Fruit fly (Drosophila melanogaster) whole organism, embryonic: Measurements from ENCODE around the gene Crg-1.

Experiments used
- Asciz ChIP-seq: fragments of 200-800 bp; sonication (Bioruptor generic); optimal IDR thresholded peaks from 2 replicates; lab custom pipeline; 2017; ENCODE audit warnings: missing biosample characterization, mild to moderate bottlenecking, missing genetic modification characterization, missing genetic modification reagents
- B-H2 ChIP-seq: fragments of 200-800 bp; sonication (Bioruptor generic); optimal IDR thresholded peaks from 2 replicates; lab custom pipeline; 2018; ENCODE audit warnings: missing biosample characterization, mild to moderate bottlenecking, missing genetic modification characterization
- CG11504 ChIP-seq: fragments of 200-800 bp; sonication (Bioruptor generic); optimal IDR thresholded peaks from 3 replicates; lab custom pipeline; 2019; ENCODE audit warnings: missing biosample characterization, mild to moderate bottlenecking, missing genetic modification characterization, moderate library complexity
- CG13296 ChIP-seq: fragments of 200-800 bp; sonication (Bioruptor generic); optimal IDR thresholded peaks from 3 replicates; lab custom pipeline; 2018; ENCODE audit warnings: missing biosample characterization, mild to moderate bottlenecking, missing genetic modification characterization
- CG16779 ChIP-seq: fragments of 200-800 bp; sonication (Bioruptor generic); IDR thresholded peaks from 2 replicates; pipeline ENCODE4 v1.3.6; 2022; ENCODE audit warnings: missing biosample characterization, missing genetic modification characterization
- CG16863 ChIP-seq: fragments of 200-800 bp; sonication (Bioruptor generic); optimal IDR thresholded peaks from 3 replicates; lab custom pipeline; 2016; ENCODE audit warnings: missing biosample characterization, missing genetic modification characterization
- CG17829 ChIP-seq: fragments of 200-800 bp; optimal IDR thresholded peaks from 2 replicates; lab custom pipeline; 2019; ENCODE audit warnings: missing biosample characterization, mild to moderate bottlenecking, missing genetic modification characterization, moderate library complexity
- CG18619 ChIP-seq: fragments of 200-800 bp; sonication (Bioruptor generic); optimal IDR thresholded peaks from 3 replicates; lab custom pipeline; 2017; ENCODE audit warnings: missing biosample characterization, mild to moderate bottlenecking, missing genetic modification characterization
- CG18764 ChIP-seq: fragments of 200-800 bp; sonication (Bioruptor generic); optimal IDR thresholded peaks from 3 replicates; lab custom pipeline; 2016; ENCODE audit warnings: missing biosample characterization, missing genetic modification characterization
- CG2116 ChIP-seq: fragments of 200-800 bp; sonication (Bioruptor generic); optimal IDR thresholded peaks from 3 replicates; lab custom pipeline; 2018; ENCODE audit warnings: missing biosample characterization, mild to moderate bottlenecking, missing genetic modification characterization
- CG2120 ChIP-seq: fragments of 200-800 bp; sonication (Bioruptor generic); optimal IDR thresholded peaks from 3 replicates; lab custom pipeline; 2016; ENCODE audit warnings: missing biosample characterization, missing genetic modification characterization
- CG31224 ChIP-seq: fragments of 200-800 bp; sonication (Bioruptor generic); IDR thresholded peaks from 2 replicates; pipeline ENCODE4 v1.3.6; 2022; ENCODE audit warnings: missing biosample characterization, missing genetic modification characterization
- CG31441 ChIP-seq: fragments of 200-800 bp; sonication (Bioruptor generic); IDR thresholded peaks from 2 replicates; pipeline ENCODE4 v1.3.6; 2022; ENCODE audit warnings: missing biosample characterization, missing genetic modification characterization
- CG34422 ChIP-seq: fragments of 200-800 bp; sonication (Bioruptor generic); IDR thresholded peaks from 3 replicates; pipeline ENCODE4 v1.3.6; 2022; ENCODE audit warnings: missing biosample characterization, missing genetic modification characterization
- CG4617 ChIP-seq: fragments of 200-800 bp; sonication (Bioruptor generic); optimal IDR thresholded peaks from 3 replicates; lab custom pipeline; 2016; ENCODE audit warnings: missing biosample characterization, missing genetic modification characterization, borderline replicate concordance
- CG7357 ChIP-seq: fragments of 200-800 bp; sonication (Bioruptor generic); IDR thresholded peaks from 3 replicates; pipeline ENCODE4 v1.3.6; 2022; ENCODE audit warnings: missing biosample characterization, missing genetic modification characterization
- CG7963 ChIP-seq: fragments of 200-800 bp; sonication (Bioruptor generic); IDR thresholded peaks from 3 replicates; pipeline ENCODE4 v1.3.6; 2022; ENCODE audit warnings: missing biosample characterization, missing genetic modification characterization; ENCODE audit not compliant: partially characterized antibody
- CG7987 ChIP-seq: fragments of 200-800 bp; sonication (Bioruptor generic); optimal IDR thresholded peaks from 2 replicates; lab custom pipeline; 2018; ENCODE audit warnings: missing biosample characterization, mild to moderate bottlenecking, missing genetic modification characterization, moderate library complexity
- CG8765 ChIP-seq: fragments of 200-800 bp; sonication (Bioruptor generic); IDR thresholded peaks from 2 replicates; pipeline ENCODE4 v1.3.6; 2022; ENCODE audit warnings: missing biosample characterization, missing genetic modification characterization
- CG9797 ChIP-seq: fragments of 200-800 bp; sonication (Bioruptor generic); optimal IDR thresholded peaks from 3 replicates; lab custom pipeline; 2018; ENCODE audit warnings: missing biosample characterization, mild to moderate bottlenecking, missing genetic modification characterization
- CG9817 ChIP-seq: fragments of 200-800 bp; sonication (Bioruptor generic); optimal IDR thresholded peaks from 2 replicates; lab custom pipeline; 2018; ENCODE audit warnings: missing biosample characterization, mild to moderate bottlenecking, missing genetic modification characterization, moderate library complexity
- Elba2 ChIP-seq: fragments of 200-800 bp; sonication (Bioruptor generic); optimal IDR thresholded peaks from 3 replicates; lab custom pipeline; 2016; ENCODE audit warnings: missing biosample characterization, missing genetic modification characterization
- HHEX ChIP-seq: fragments of 200-800 bp; sonication (Bioruptor generic); optimal IDR thresholded peaks from 3 replicates; lab custom pipeline; 2017; ENCODE audit warnings: missing biosample characterization, mild to moderate bottlenecking, missing genetic modification characterization, missing genetic modification reagents
- HLH54F ChIP-seq: fragments of 200-800 bp; sonication (Bioruptor generic); optimal IDR thresholded peaks from 3 replicates; lab custom pipeline; 2016; ENCODE audit warnings: missing biosample characterization, missing genetic modification characterization
- Hand ChIP-seq: fragments of 200-800 bp; sonication (Bioruptor generic); optimal IDR thresholded peaks from 2 replicates; lab custom pipeline; 2017; ENCODE audit warnings: mild to moderate bottlenecking, missing biosample characterization, missing genetic modification reagents, missing genetic modification characterization
- MESR4 ChIP-seq: fragments of 200-800 bp; sonication (Bioruptor generic); optimal IDR thresholded peaks from 2 replicates; lab custom pipeline; 2018; ENCODE audit warnings: missing biosample characterization, mild to moderate bottlenecking, missing genetic modification characterization, moderate library complexity
- Myb ChIP-seq: fragments of 200-800 bp; sonication (Bioruptor generic); optimal IDR thresholded peaks from 2 replicates; lab custom pipeline; 2016; ENCODE audit warnings: missing biosample characterization, missing genetic modification characterization
- NFAT ChIP-seq: fragments of 200-800 bp; sonication (Bioruptor generic); IDR thresholded peaks from 2 replicates; pipeline ENCODE4 v1.3.6; 2022; ENCODE audit warnings: missing biosample characterization, missing genetic modification characterization
- Nf-YC ChIP-seq: fragments of 200-800 bp; optimal IDR thresholded peaks from 3 replicates; lab custom pipeline; 2019; ENCODE audit warnings: missing biosample characterization, mild to moderate bottlenecking, missing genetic modification characterization, moderate library complexity
- Sox100B ChIP-seq: fragments of 200-800 bp; sonication (Bioruptor generic); optimal IDR thresholded peaks from 3 replicates; lab custom pipeline; 2018; ENCODE audit warnings: missing biosample characterization, mild to moderate bottlenecking, missing genetic modification characterization
- al ChIP-seq: fragments of 200-800 bp; sonication (Bioruptor generic); IDR thresholded peaks from 2 replicates; pipeline ENCODE4 v1.3.6; 2022; ENCODE audit warnings: missing biosample characterization, missing genetic modification characterization
- amos ChIP-seq: fragments of 200-800 bp; sonication (Bioruptor generic); IDR thresholded peaks from 2 replicates; pipeline ENCODE4 v1.3.6; 2022; ENCODE audit warnings: missing biosample characterization, missing genetic modification characterization; ENCODE audit not compliant: partially characterized antibody
- chinmo ChIP-seq: fragments of 200-800 bp; sonication (Bioruptor generic); IDR thresholded peaks from 4 replicates; pipeline ENCODE4 v1.3.6; 2022; ENCODE audit warnings: missing biosample characterization, missing genetic modification characterization; ENCODE audit not compliant: partially characterized antibody
- da ChIP-seq: fragments of 200-800 bp; sonication (Bioruptor generic); optimal IDR thresholded peaks from 2 replicates; lab custom pipeline; 2016; ENCODE audit warnings: missing biosample characterization, missing genetic modification characterization
- dan ChIP-seq: fragments of 200-800 bp; sonication (Bioruptor generic); IDR thresholded peaks from 2 replicates; pipeline ENCODE4 v1.3.6; 2022; ENCODE audit warnings: missing biosample characterization, missing genetic modification characterization
- dpn ChIP-seq, 2 experiments: fragments of 200-800 bp; sonication (Bioruptor generic); optimal IDR thresholded peaks; 3 replicates each; lab custom pipeline; 2016; ENCODE audit warnings: missing biosample characterization in 2 of 2, missing genetic modification characterization in 2 of 2
- en ChIP-seq: fragments of 200-800 bp; sonication (Bioruptor generic); optimal IDR thresholded peaks from 2 replicates; lab custom pipeline; 2016; ENCODE audit warnings: missing biosample characterization, missing genetic modification characterization
- eve ChIP-seq, 2 experiments: fragments of >200 bp; optimal IDR thresholded peaks; 2 replicates each; lab custom pipeline; 2017; ENCODE audit warnings: missing biosample characterization in 2 of 2, missing genetic modification characterization in 2 of 2
- gem ChIP-seq: fragments of 200-800 bp; sonication (Bioruptor generic); optimal IDR thresholded peaks from 2 replicates; lab custom pipeline; 2019; ENCODE audit warnings: missing biosample characterization, mild to moderate bottlenecking, missing genetic modification characterization, moderate library complexity
- gro ChIP-seq: fragments of 200-800 bp; sonication (Bioruptor generic); optimal IDR thresholded peaks from 2 replicates; lab custom pipeline; 2016; ENCODE audit warnings: missing biosample characterization, missing genetic modification characterization
- jigr1 ChIP-seq: fragments of 200-800 bp; sonication (Bioruptor generic); IDR thresholded peaks from 3 replicates; pipeline ENCODE4 v1.3.6; 2022; ENCODE audit warnings: missing biosample characterization, missing genetic modification characterization
- kay ChIP-seq: fragments of 200-800 bp; sonication (Bioruptor generic); optimal IDR thresholded peaks from 2 replicates; lab custom pipeline; 2016; ENCODE audit warnings: missing biosample characterization, missing genetic modification characterization
- knrl ChIP-seq: fragments of 200-800 bp; sonication (Bioruptor generic); IDR thresholded peaks from 3 replicates; pipeline ENCODE4 v1.3.6; 2022; ENCODE audit warnings: missing biosample characterization, missing genetic modification characterization; ENCODE audit not compliant: partially characterized antibody
- nerfin-1 ChIP-seq: fragments of 200-800 bp; sonication (Bioruptor generic); optimal IDR thresholded peaks from 3 replicates; lab custom pipeline; 2019; ENCODE audit warnings: missing biosample characterization, mild to moderate bottlenecking, missing genetic modification characterization, moderate library complexity
- pho ChIP-seq: fragments of 200-800 bp; sonication (Bioruptor generic); optimal IDR thresholded peaks from 2 replicates; lab custom pipeline; 2016; ENCODE audit warnings: missing biosample characterization, missing genetic modification characterization
- run ChIP-seq: fragments of 200-800 bp; sonication (Bioruptor generic); optimal IDR thresholded peaks from 3 replicates; lab custom pipeline; 2018; ENCODE audit warnings: missing biosample characterization, mild to moderate bottlenecking, missing genetic modification characterization
- sim ChIP-seq: fragments of 200-800 bp; sonication (Bioruptor generic); IDR thresholded peaks from 2 replicates; pipeline ENCODE4 v1.3.6; 2022; ENCODE audit warnings: missing biosample characterization, missing genetic modification characterization
- so ChIP-seq: fragments of 200-800 bp; sonication (Bioruptor generic); IDR thresholded peaks from 3 replicates; pipeline ENCODE4 v1.3.6; 2022; ENCODE audit warnings: missing biosample characterization, missing genetic modification characterization
- sug ChIP-seq: fragments of 200-800 bp; optimal IDR thresholded peaks from 2 replicates; lab custom pipeline; 2019; ENCODE audit warnings: missing biosample characterization, mild to moderate bottlenecking, missing genetic modification characterization, moderate library complexity
- z ChIP-seq: fragments of 200-800 bp; sonication (Bioruptor generic); IDR thresholded peaks from 3 replicates; pipeline ENCODE4 v1.3.6; 2022; ENCODE audit warnings: missing biosample characterization, missing genetic modification characterization
- zf30C ChIP-seq: fragments of 200-800 bp; sonication (Bioruptor generic); optimal IDR thresholded peaks from 3 replicates; lab custom pipeline; 2018; ENCODE audit warnings: missing biosample characterization, mild to moderate bottlenecking, missing genetic modification characterization

The Crg-1 gene

dm6 chrX:3748248-3748647 lies 44.8 kb upstream of the Crg-1 start (continued):
- TF ChIP-seq HHEX (GFP tag; lab: Kevin White, UChicago) (peak; percentile 72), amos (GFP tag; lab: Robert Waterston, UW) (no peak), MESR4 (no peak), pho (GFP tag; lab: Kevin White, UChicago) (no peak), sug (tag; lab: Kevin White, UChicago) (peak; percentile 41), gro (GFP tag; lab: Kevin White, UChicago) (no peak), CG34422 (GFP tag; lab: Robert Waterston, UW) (peak; percentile 62; the same call in 1 of the 3 replicates), nerfin-1 (tag; lab: Kevin White, UChicago) (peak; percentile 1), z (GFP tag; lab: Robert Waterston, UW) (no peak), knrl (GFP tag; lab: Robert Waterston, UW) (no peak), CG9797 (GFP tag; lab: Kevin White, UChicago) (no peak), NFAT (GFP tag; lab: Robert Waterston, UW) (no peak), so (GFP tag; lab: Robert Waterston, UW) (peak; percentile 64), CG18764 (GFP tag; lab: Kevin White, UChicago) (no peak), chinmo (no peak), CG16779 (no peak), dpn (GFP tag; optimal IDR thresholded peaks at IDR 0.05; lab: Kevin White, UChicago) (peak; percentile 31 to 60), dan (GFP tag; lab: Robert Waterston, UW) (no peak), kay (GFP tag; lab: Kevin White, UChicago) (peak; percentile 16), zf30C (GFP tag; lab: Kevin White, UChicago) (no peak), CG7963 (GFP tag; lab: Robert Waterston, UW) (no peak), CG11504 (peak; percentile 83), CG31441 (GFP tag; lab: Robert Waterston, UW) (peak; percentile 83), sim (GFP tag; lab: Robert Waterston, UW) (no peak), Asciz (peak; percentile 52), Nf-YC (tag; lab: Kevin White, UChicago) (peak; percentile 8), CG13296 (peak; percentile 74), CG8765 (GFP tag; lab: Robert Waterston, UW) (no peak), jigr1 (GFP tag; lab: Robert Waterston, UW) (0 out of 3 replicates have a peak, but pooled peaks have one; percentile 21), Myb (GFP tag; lab: Kevin White, UChicago) (no peak), HLH54F (GFP tag; lab: Kevin White, UChicago) (no peak), al (peak; percentile 48; the same call in 1 of the 2 replicates), CG31224 (GFP tag; lab: Robert Waterston, UW) (peak; percentile 19; the same call in 1 of the 2 replicates), B-H2 (GFP tag; lab: Kevin White, UChicago) (no peak), run (tag; lab: Kevin White, UChicago) (peak; percentile 58), eve (GFP tag; optimal IDR thresholded peaks at IDR 0.05; lab: Kevin White, UChicago) (peak in 1 of 2 experiments; percentile 87), CG16863 (GFP tag; lab: Kevin White, UChicago) (no peak), CG9817 (tag; lab: Kevin White, UChicago) (peak; percentile 58), en (GFP tag; lab: Kevin White, UChicago) (no peak), CG4617 (GFP tag; lab: Kevin White, UChicago) (peak; percentile 10), gem (tag; lab: Kevin White, UChicago) (peak; percentile 86), Elba2 (no peak), Hand (peak; percentile 68), CG7987 (GFP tag; lab: Kevin White, UChicago) (no peak), CG2120 (GFP tag; lab: Kevin White, UChicago) (peak; percentile 69), CG2116 (GFP tag; lab: Kevin White, UChicago) (no peak), CG7357 (GFP tag; lab: Robert Waterston, UW) (no peak), da (GFP tag; lab: Kevin White, UChicago) (no peak), CG18619 (GFP tag; lab: Kevin White, UChicago) (peak; percentile 66), CG17829 (tag; lab: Kevin White, UChicago) (peak; percentile 54), Sox100B (GFP tag; lab: Kevin White, UChicago) (peak; percentile 81)
